Fruit fly (Drosophila melanogaster) S2 (cell line): Measurements from ENCODE around the gene CG3088.

Experiments used
- CG8478 ChIP-seq: fragments of >200 bp; optimal IDR thresholded peaks from 2 replicates; lab custom pipeline; 2018
- CTCF ChIP-seq, 2 experiments: fragments of >200 bp; optimal IDR thresholded peaks; 2 replicates each; lab custom pipeline; 2018

Gene CG3088

dm6 chr3L:9601225-9601624, at the start of gene CG3088, which contains the start of gene CG3306:
Gene CG3088, minus strand, starts transcription at chr3L:9601325.
Gene CG3306, plus strand, starts transcription at chr3L:9601523.
- TF ChIP-seq CTCF (optimal IDR thresholded peaks at IDR 0.05; lab: Kevin White, UChicago) = no peak
- TF ChIP-seq CG8478 (lab: Kevin White, UChicago) = no peak

dm6 chr3L:9643762-9644161, 42.6 kb upstream of the CG3088 start, which contains the start of gene CNMaR:
Gene CNMaR, plus strand, starts transcription at chr3L:9644109.
- no peak for TF ChIP-seq CG8478 (lab: Kevin White, UChicago)
- TF ChIP-seq CTCF (optimal IDR thresholded peaks at IDR 0.05; lab: Kevin White, UChicago) = no peak

DNA sequence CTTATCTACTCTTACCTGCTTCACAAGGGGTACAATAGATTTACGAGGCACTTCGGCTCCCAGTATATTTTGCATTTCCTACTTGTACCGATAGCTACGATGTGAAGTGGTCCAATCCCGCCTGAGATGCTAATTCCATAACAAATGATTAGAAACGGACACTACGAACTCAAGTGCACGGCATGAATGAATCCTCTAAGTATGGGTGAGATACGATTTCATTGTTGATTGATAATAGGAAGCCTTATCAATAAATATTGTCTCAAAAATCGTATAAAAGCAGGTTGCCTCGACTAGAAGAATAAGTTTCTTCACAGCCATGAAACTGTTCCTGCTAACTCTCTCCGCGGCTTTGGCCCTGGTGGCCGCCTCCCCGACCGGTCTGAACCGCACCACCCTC, 39.6 kb upstream of the CG3088 start, which contains the start of gene CG18180:
Gene CG18180, plus strand, starts transcription at position 301 of the 400 bp plus-strand sequence.
- TF ChIP-seq CG8478 (lab: Kevin White, UChicago) (no peak), CTCF (optimal IDR thresholded peaks at IDR 0.05; lab: Kevin White, UChicago) (no peak)

DNA sequence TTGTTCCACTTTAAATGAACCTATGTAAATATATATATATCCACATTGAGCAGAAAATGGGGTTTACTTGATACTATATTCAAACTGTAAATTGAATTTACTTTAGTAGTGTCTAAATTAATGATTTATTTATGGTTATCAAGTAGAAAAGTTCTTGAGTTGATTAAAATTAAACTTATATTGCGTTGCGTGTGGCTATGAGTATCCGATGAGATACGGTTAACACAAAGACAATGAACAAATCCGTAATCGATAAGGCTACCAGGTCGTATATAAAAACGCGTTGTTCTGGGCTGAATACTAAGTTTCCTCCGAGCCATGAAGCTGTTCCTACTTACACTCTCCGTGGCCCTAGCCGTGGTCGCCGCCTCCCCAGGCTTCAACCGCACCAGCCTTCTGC, 37.8 kb upstream of the CG3088 start, which contains the start of gene CG18179:
Gene CG18179, plus strand, starts transcription at position 301 of the 400 bp plus-strand sequence.
- TF ChIP-seq CG8478 (lab: Kevin White, UChicago) = no peak
- no peak for TF ChIP-seq CTCF (optimal IDR thresholded peaks at IDR 0.05; lab: Kevin White, UChicago)

- TF ChIP-seq CG8478 (lab: Kevin White, UChicago) (no peak), CTCF (optimal IDR thresholded peaks at IDR 0.05; lab: Kevin White, UChicago) (no peak)
Observed at dm6 chr3L:9637812-9638211, 36.7 kb upstream of the CG3088 start, which contains the start of gene CG8329. Gene CG8329, plus strand, starts transcription at chr3L:9638112.

dm6 chr3L:9629910-9630309, 28.8 kb upstream of the CG3088 start:
- TF ChIP-seq CTCF (optimal IDR thresholded peaks at IDR 0.05; lab: Kevin White, UChicago) = peak in 1 of 2 experiments; percentile 15
- no peak for TF ChIP-seq CG8478 (lab: Kevin White, UChicago)

DNA sequence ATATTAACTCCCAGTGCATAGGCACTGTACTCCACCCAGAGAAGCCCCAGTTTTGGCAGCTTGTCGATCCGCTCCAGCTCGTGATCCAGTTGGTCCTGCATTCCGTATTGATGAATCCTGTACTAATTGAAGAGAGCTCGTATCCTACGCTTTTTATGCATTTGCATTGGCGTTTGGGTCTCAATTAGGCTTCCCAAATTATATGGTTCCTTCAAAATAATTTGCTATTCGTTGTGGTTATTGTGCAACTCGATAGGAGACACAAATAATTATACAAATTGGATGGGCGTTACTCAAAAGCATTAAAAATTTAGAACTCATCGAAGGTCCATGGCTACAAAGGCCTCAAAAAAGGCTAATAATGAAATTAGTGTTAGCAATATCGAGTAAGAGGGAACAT, 28.0 kb upstream of the CG3088 start, which contains the start of gene Or67b:
Gene Or67b, minus strand, starts transcription at position 101 of the 400 bp plus-strand sequence.
- TF ChIP-seq CTCF (optimal IDR thresholded peaks at IDR 0.05; lab: Kevin White, UChicago) (no peak), CG8478 (lab: Kevin White, UChicago) (no peak)

- TF ChIP-seq CG8478 (lab: Kevin White, UChicago) (no peak), CTCF (optimal IDR thresholded peaks at IDR 0.05; lab: Kevin White, UChicago) (no peak)
Observed at dm6 chr3L:9628376-9628775, 27.3 kb upstream of the CG3088 start, which contains the start of gene Cyp40. Gene Cyp40, plus strand, starts transcription at chr3L:9628676.

- no peak for TF ChIP-seq CG8478 (lab: Kevin White, UChicago)
Observed at dm6 chr3L:9624014-9624413, 22.9 kb upstream of the CG3088 start, which contains the start of gene CG3335. Gene CG3335, plus strand, starts transcription at chr3L:9624237.

dm6 chr3L:9615443-9616141, 14.5 kb upstream of the CG3088 start:
- no peak for TF ChIP-seq CTCF (optimal IDR thresholded peaks at IDR 0.05; lab: Kevin White, UChicago)
- TF ChIP-seq CG8478 (lab: Kevin White, UChicago) = no peak

DNA sequence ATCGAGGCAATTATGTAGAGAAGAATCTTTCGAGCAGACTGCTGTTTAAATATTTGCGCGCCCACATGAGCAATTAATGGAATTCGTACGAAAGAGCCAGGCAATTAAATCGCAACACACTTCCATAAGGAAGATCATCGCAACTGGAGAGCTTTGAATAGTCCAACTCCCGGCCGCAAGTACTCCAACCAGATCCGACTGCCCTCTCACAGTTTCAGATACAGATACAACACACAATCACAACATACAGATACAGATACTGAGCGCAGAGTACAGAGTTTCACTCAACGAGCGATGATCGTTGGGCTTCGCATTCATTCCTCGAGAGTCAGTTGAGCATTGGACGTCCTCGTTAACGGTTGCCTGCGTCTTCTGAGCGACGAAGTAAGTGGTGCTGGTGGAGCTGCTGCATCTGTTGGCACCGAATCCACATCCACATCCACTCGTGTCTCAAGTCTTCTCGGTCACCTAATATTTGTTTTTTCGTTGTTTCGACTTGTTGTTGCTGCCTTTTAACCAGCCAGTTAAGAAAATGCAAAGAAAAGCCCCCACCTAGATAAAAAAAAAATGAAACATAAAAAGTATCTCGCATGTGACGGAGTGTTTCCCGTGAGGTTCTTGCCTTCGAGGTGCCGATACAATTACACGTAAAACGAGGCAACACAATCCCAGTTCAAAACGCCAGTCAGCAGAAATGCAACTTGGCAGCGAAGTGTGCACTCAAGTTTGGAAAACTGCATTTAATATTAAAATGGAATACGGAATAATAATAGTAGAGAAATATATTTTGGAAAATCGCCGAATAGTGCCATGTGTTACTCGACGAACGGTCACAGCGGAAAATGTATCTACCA, 13.7 kb upstream of the CG3088 start, which contains the start of gene LanB2:
Gene LanB2, plus strand, starts transcription at position 326 of the 854 bp plus-strand sequence.
- TF ChIP-seq CG8478 (lab: Kevin White, UChicago) (no peak), CTCF (optimal IDR thresholded peaks at IDR 0.05; lab: Kevin White, UChicago) (peak in 1 of 2 experiments; percentile 14)

dm6 chr3L:9613960-9614588, 12.9 kb upstream of the CG3088 start:
- peak; percentile 82 to 96 for TF ChIP-seq CTCF (optimal IDR thresholded peaks at IDR 0.05; lab: Kevin White, UChicago)
- no peak for TF ChIP-seq CG8478 (lab: Kevin White, UChicago)

DNA sequence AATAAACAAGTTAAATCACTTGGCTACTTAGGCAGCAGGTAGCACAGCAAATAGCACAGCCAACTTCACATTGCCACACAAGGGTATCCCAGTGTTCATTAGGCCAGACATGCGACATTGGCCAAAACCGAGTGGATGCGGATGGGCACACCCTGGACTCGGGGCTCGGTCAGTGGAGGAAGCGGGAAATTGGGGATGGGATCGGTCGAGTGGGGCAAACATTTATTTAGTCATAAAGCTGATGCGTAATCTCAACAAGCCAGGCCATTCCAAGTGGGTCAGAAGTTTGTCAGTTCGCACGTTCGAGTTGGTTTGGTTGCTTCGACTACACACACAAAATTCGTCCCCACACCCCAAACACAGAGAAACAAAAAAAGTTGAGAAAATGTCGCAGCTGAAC, 2.4 kb downstream of the CG3088 start, which contains the start of gene CG3222:
Gene CG3222, plus strand, starts transcription at position 301 of the 400 bp plus-strand sequence.
- TF ChIP-seq CTCF (optimal IDR thresholded peaks at IDR 0.05; lab: Kevin White, UChicago) (no peak), CG8478 (lab: Kevin White, UChicago) (no peak)

DNA sequence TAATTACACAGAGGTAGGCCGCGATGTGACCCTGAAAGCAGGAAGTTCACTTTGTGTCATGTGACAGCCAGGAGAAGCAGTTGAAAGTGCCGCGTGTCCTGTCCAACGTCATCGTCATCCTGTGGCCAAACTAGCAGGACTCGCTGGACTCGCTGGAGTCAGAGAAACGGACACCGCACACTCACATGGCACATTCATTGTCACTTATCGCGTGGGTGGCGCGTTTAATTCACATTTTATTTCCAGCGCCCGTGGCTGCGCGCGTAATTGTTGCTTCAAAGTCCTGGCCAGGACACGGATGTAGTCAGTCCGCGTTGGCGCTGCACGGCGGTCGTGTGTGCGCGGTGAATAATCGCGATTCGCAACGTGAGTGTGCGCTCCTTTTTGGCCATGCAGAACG, 3.7 kb downstream of the CG3088 start, which contains the start of gene Tmc:
Gene Tmc, plus strand, starts transcription at position 301 of the 400 bp plus-strand sequence.
- TF ChIP-seq CTCF (optimal IDR thresholded peaks at IDR 0.05; lab: Kevin White, UChicago) (no peak), CG8478 (lab: Kevin White, UChicago) (no peak)
